Worm (Caenorhabditis elegans): ENCODE results near the gene T10B5.8.
A peak's percentile ranks its signal among the peaks of the same experiment; 100 is the strongest.

DNA sequence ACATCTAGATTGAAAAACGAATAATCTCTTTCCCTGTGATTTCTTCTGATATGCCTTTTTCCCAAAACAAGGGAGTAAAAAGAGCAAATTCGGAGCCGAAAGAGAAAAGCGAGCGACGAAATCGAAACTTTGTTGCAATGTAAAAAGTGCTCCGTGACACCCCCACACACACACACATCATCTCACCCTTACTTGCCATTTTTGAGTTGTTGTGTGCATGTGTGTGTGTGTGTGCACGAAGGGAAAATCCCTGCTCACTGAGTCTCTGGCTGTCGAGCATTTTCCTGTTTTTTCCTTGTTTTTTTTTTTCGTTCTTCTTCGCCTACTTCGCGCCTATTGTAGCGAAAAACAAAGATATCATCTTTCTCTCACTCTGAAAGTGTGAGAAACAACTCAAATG, 45.2 kb downstream of the T10B5.8 start:
- TF ChIP-seq lin-15B (tag; optimal IDR thresholded peaks at IDR 0.05): no peak
- TF ChIP-seq T26A8.4 (GFP tag; IDR thresholded peaks at IDR 0.05): no peak
- no peak for TF ChIP-seq ceh-82 (tag; optimal IDR thresholded peaks at IDR 0.05)
- TF ChIP-seq lsy-2 (tag; optimal IDR thresholded peaks at IDR 0.05): peak in 1 of 2 experiments; percentile 11
- TF ChIP-seq F37D6.2 (tag; optimal IDR thresholded peaks at IDR 0.05): no peak
- no peak for TF ChIP-seq nhr-76 (tag; optimal IDR thresholded peaks at IDR 0.05)
- TF ChIP-seq egl-27 (tag; optimal IDR thresholded peaks at IDR 0.05): no peak
- no peak for TF ChIP-seq hlh-30 (tag; optimal IDR thresholded peaks at IDR 0.05; ENCODE audit: insufficient read depth)
- TF ChIP-seq unc-39 (tag; optimal IDR thresholded peaks at IDR 0.05): no peak
- TF ChIP-seq mdl-1 (tag; optimal IDR thresholded peaks at IDR 0.05): no peak
- no peak for TF ChIP-seq fkh-10 (GFP tag; optimal IDR thresholded peaks at IDR 0.05)
